Worm (Caenorhabditis elegans) whole organism, L2 larva: ENCODE data around the gene rpt-2.

ENCODE experiments used
- R02D3.7 ChIP-seq: fragments of 150-350 bp; optimal IDR thresholded peaks from 2 replicates; lab custom pipeline; 2014; ENCODE audit warnings: missing biosample characterization, missing genetic modification characterization
- ZK546.5 ChIP-seq: sonication (generic microtip); optimal IDR thresholded peaks from 2 replicates; lab custom pipeline; 2017; ENCODE audit warnings: missing biosample characterization, missing genetic modification characterization
- alr-1 ChIP-seq: fragments of 150-350 bp; optimal IDR thresholded peaks from 2 replicates; lab custom pipeline; 2014; ENCODE audit warnings: missing biosample characterization, missing genetic modification characterization
- blmp-1 ChIP-seq: sonication (generic microtip); optimal IDR thresholded peaks from 2 replicates; lab custom pipeline; 2017; ENCODE audit warnings: missing genetic modification characterization, mild to moderate bottlenecking, missing compliant biosample characterization, antibody characterized with exemption, moderate library complexity; ENCODE audit not compliant: insufficient read depth
- ceh-16 ChIP-seq: fragments of 150-350 bp; optimal IDR thresholded peaks from 2 replicates; lab custom pipeline; 2014; ENCODE audit warnings: missing biosample characterization, missing genetic modification characterization
- ceh-82 ChIP-seq: fragments of 150-350 bp; optimal IDR thresholded peaks from 2 replicates; lab custom pipeline; 2014; ENCODE audit warnings: missing biosample characterization, missing genetic modification characterization
- crh-2 ChIP-seq: sonication (generic microtip); optimal IDR thresholded peaks from 2 replicates; lab custom pipeline; 2017; ENCODE audit warnings: missing biosample characterization, missing genetic modification characterization
- dmd-4 ChIP-seq: sonication (generic microtip); optimal IDR thresholded peaks from 2 replicates; lab custom pipeline; 2017; ENCODE audit warnings: missing biosample characterization, missing genetic modification characterization
- egl-27 ChIP-seq: sonication (generic microtip); optimal IDR thresholded peaks from 3 replicates; lab custom pipeline; 2017; ENCODE audit warnings: missing biosample characterization, missing genetic modification reagents, missing genetic modification characterization
- elt-1 ChIP-seq: fragments of 150-350 bp; optimal IDR thresholded peaks from 2 replicates; lab custom pipeline; 2014; ENCODE audit warnings: missing biosample characterization, missing genetic modification characterization
- elt-3 ChIP-seq: sonication (generic microtip); optimal IDR thresholded peaks from 2 replicates; lab custom pipeline; 2017; ENCODE audit warnings: missing biosample characterization, missing genetic modification characterization
- fos-1 ChIP-seq: fragments of 150-350 bp; optimal IDR thresholded peaks from 2 replicates; lab custom pipeline; 2014; ENCODE audit warnings: missing biosample characterization, missing genetic modification characterization
- gmeb-1 ChIP-seq: fragments of 150-350 bp; optimal IDR thresholded peaks from 2 replicates; lab custom pipeline; 2014; ENCODE audit warnings: missing biosample characterization, missing genetic modification characterization
- lin-11 ChIP-seq: fragments of 150-350 bp; sonication (generic microtip); optimal IDR thresholded peaks from 2 replicates; lab custom pipeline; 2014; ENCODE audit warnings: missing biosample characterization, missing genetic modification characterization, inconsistent platforms, mixed read lengths
- lin-13 ChIP-seq: fragments of 150-350 bp; optimal IDR thresholded peaks from 2 replicates; lab custom pipeline; 2014; ENCODE audit warnings: missing biosample characterization, missing genetic modification reagents, missing genetic modification characterization
- lin-39 ChIP-seq: fragments of 150-350 bp; optimal IDR thresholded peaks from 2 replicates; lab custom pipeline; 2014; ENCODE audit warnings: missing biosample characterization, missing genetic modification reagents, missing genetic modification characterization
- lsy-2 ChIP-seq, 2 experiments: fragments of 150-350 bp in 1 of 2; sonication (generic microtip) in 1 of 2; optimal IDR thresholded peaks; 2 replicates each; lab custom pipeline; 2014 to 2017; ENCODE audit warnings: missing biosample characterization in 2 of 2, missing genetic modification characterization in 2 of 2
- mdl-1 ChIP-seq, 2 experiments: fragments of 150-350 bp in 1 of 2; sonication (generic microtip) in 1 of 2; optimal IDR thresholded peaks; 2 replicates each; lab custom pipeline; 2017; ENCODE audit warnings: missing biosample characterization in 2 of 2, missing genetic modification characterization in 2 of 2
- nhr-129 ChIP-seq: fragments of 150-350 bp; optimal IDR thresholded peaks from 2 replicates; lab custom pipeline; 2014; ENCODE audit warnings: missing biosample characterization, missing genetic modification characterization
- nhr-21 ChIP-seq: fragments of 150-350 bp; optimal IDR thresholded peaks from 2 replicates; lab custom pipeline; 2014; ENCODE audit warnings: missing biosample characterization, missing genetic modification characterization
- nhr-23 ChIP-seq: fragments of 150-350 bp; optimal IDR thresholded peaks from 2 replicates; lab custom pipeline; 2014; ENCODE audit warnings: missing biosample characterization, missing genetic modification reagents, missing genetic modification characterization
- nhr-237 ChIP-seq: fragments of 150-350 bp; optimal IDR thresholded peaks from 2 replicates; lab custom pipeline; 2014; ENCODE audit warnings: missing biosample characterization, missing genetic modification characterization
- nhr-25 ChIP-seq: fragments of 150-350 bp; sonication (generic microtip); optimal IDR thresholded peaks from 3 replicates; lab custom pipeline; 2014; ENCODE audit warnings: missing biosample characterization, missing genetic modification characterization
- nhr-6 ChIP-seq: fragments of 150-350 bp; optimal IDR thresholded peaks from 2 replicates; lab custom pipeline; 2014; ENCODE audit warnings: missing biosample characterization, missing genetic modification characterization
- nhr-77 ChIP-seq: fragments of 150-350 bp; optimal IDR thresholded peaks from 2 replicates; lab custom pipeline; 2014; ENCODE audit warnings: missing biosample characterization, missing genetic modification characterization
- peb-1 ChIP-seq: fragments of 150-350 bp; optimal IDR thresholded peaks from 2 replicates; lab custom pipeline; 2014; ENCODE audit warnings: missing biosample characterization, missing genetic modification characterization
- skn-1 ChIP-seq: sonication (generic microtip); optimal IDR thresholded peaks from 2 replicates; lab custom pipeline; 2017; ENCODE audit warnings: missing biosample characterization, missing genetic modification characterization
- sma-3 ChIP-seq: sonication (generic microtip); optimal IDR thresholded peaks from 2 replicates; lab custom pipeline; 2016; ENCODE audit warnings: missing genetic modification reagents, missing genetic modification characterization, missing compliant biosample characterization
- sma-9 ChIP-seq, 2 experiments: fragments of 150-350 bp in 1 of 2; sonication (generic microtip) in 1 of 2; optimal IDR thresholded peaks; 2 replicates each; lab custom pipeline; 2014 to 2016; ENCODE audit warnings: missing genetic modification characterization in 2 of 2, mild to moderate bottlenecking in 1 of 2, missing biosample characterization in 1 of 2, missing compliant biosample characterization in 1 of 2, missing genetic modification reagents in 1 of 2, moderate library complexity in 1 of 2
- snpc-4 ChIP-seq: fragments of 150-350 bp; optimal IDR thresholded peaks from 2 replicates; lab custom pipeline; 2014; ENCODE audit warnings: missing biosample characterization, missing genetic modification characterization
- unc-39 ChIP-seq: fragments of 150-350 bp; optimal IDR thresholded peaks from 2 replicates; lab custom pipeline; 2014; ENCODE audit warnings: missing biosample characterization, missing genetic modification characterization
- zag-1 ChIP-seq: fragments of 150-350 bp; optimal IDR thresholded peaks from 2 replicates; lab custom pipeline; 2014; ENCODE audit warnings: missing biosample characterization, missing genetic modification characterization
- ztf-1 ChIP-seq: fragments of 200-800 bp; sonication (Bioruptor generic); conservative IDR thresholded peaks from 2 replicates; pipeline ENCODE4 v1.3.6; 2022; ENCODE audit warnings: missing genetic modification characterization, missing compliant biosample characterization
- ztf-11 ChIP-seq: sonication (generic microtip); optimal IDR thresholded peaks from 2 replicates; lab custom pipeline; 2017; ENCODE audit warnings: missing biosample characterization, missing genetic modification characterization
- ztf-4 ChIP-seq: fragments of 150-350 bp; optimal IDR thresholded peaks from 2 replicates; lab custom pipeline; 2014; ENCODE audit warnings: missing biosample characterization, missing genetic modification characterization

rpt-2 gene

DNA sequence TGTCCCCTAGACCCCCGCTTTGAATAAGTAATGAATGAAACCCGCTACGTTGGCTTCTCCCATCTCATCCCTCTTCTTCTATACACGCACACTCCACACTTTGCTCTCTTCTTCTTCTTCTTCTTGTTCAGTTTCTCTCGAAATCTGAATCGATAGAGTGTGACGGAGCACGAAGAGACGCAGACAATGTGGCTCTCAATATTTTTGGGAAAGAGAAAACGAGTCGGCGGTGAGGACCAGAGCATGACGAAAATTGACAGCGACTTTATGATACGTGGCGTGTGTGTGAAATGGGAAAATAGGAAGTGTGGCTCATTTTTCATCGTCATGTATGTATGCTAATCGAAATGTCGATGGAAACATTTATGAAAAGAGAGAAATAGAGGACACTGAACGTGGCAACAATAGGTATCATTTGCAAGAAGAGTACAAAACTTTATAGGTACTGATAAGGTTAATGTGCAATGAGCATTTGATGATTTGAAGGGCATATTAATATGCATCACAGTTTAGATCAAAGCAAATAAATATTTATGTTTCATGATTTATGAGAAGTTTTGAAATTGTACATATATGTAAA is 25.9 kb downstream of the rpt-2 start (continued):
- TF ChIP-seq elt-3 (tag; lab: Kevin White, UChicago) (no peak), lsy-2 (tag; optimal IDR thresholded peaks at IDR 0.05; lab: Kevin White, UChicago) (peak in 1 of 2 experiments; percentile 66), unc-39 (tag; lab: Kevin White, UChicago) (no peak), blmp-1 (no peak), nhr-129 (tag; lab: Kevin White, UChicago) (peak; percentile 86), fos-1 (tag; lab: Kevin White, UChicago) (no peak), skn-1 (tag; lab: Kevin White, UChicago) (no peak), ztf-1 (GFP tag; lab: Robert Waterston, UW) (no peak), nhr-23 (no peak), nhr-25 (tag; lab: Kevin White, UChicago) (no peak), ztf-4 (tag; lab: Kevin White, UChicago) (no peak), ZK546.5 (tag; lab: Kevin White, UChicago) (no peak), nhr-6 (tag; lab: Kevin White, UChicago) (peak; percentile 58), sma-3 (GFP tag; lab: Kevin White, UChicago) (no peak), nhr-21 (no peak)

DNA sequence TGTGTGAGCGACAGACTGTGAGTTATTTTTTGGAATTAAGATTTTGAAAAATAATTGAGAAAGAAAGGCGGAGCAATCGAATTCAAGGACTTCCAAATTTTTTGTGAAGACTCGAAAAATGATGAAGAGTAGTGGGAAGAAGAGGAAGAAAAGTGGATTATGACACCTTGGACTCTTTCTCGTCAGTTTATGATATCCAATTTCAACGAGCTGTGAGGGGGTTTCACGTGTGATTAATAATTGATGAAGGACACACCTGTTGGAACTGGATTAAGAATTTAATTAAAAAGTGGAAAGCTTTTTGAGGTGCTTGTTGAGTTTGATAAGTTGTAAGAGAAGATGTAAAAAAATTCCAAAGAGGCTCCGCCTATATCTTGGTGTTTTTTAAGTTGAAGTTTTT is 27.1 kb downstream of the rpt-2 start, which contains the start of gene fut-8:
TSS of gene fut-8 (minus strand) at position 101 of the 400 bp plus-strand sequence.
- TF ChIP-seq gmeb-1 (tag; lab: Kevin White, UChicago) (no peak), lsy-2 (tag; optimal IDR thresholded peaks at IDR 0.05; lab: Kevin White, UChicago) (no peak), crh-2 (tag; lab: Kevin White, UChicago) (no peak), sma-9 (GFP tag; optimal IDR thresholded peaks at IDR 0.05; lab: Kevin White, UChicago) (no peak), sma-9 (tag; optimal IDR thresholded peaks at IDR 0.05; lab: Kevin White, UChicago) (no peak), blmp-1 (no peak), ztf-1 (GFP tag; lab: Robert Waterston, UW) (no peak), snpc-4 (tag; lab: Kevin White, UChicago) (no peak)

DNA sequence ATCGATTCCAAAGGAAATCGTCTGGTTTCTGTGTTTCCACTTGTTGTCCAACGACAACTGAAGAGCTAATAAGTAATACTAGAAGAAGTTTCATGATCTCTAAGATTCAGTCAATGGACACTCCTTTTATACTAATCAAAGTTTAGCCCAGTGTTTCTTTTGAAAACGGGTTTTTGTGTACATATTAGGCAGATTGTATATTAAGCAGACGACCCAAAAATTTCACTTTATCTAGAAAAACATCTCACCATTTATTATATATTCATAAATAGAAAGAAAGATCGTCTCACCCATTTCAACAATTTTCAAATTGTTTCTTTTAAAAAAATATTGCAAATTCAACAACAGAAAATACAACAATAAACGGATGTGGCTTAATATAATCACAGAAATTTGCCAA is 30.7 kb downstream of the rpt-2 start, which contains the start of gene C10F3.7:
TSS of gene C10F3.7 (minus strand) at position 101 of the 400 bp plus-strand sequence.
- TF ChIP-seq lin-13 (no peak), lin-11 (tag; lab: Kevin White, UChicago) (no peak), nhr-129 (tag; lab: Kevin White, UChicago) (no peak)

DNA sequence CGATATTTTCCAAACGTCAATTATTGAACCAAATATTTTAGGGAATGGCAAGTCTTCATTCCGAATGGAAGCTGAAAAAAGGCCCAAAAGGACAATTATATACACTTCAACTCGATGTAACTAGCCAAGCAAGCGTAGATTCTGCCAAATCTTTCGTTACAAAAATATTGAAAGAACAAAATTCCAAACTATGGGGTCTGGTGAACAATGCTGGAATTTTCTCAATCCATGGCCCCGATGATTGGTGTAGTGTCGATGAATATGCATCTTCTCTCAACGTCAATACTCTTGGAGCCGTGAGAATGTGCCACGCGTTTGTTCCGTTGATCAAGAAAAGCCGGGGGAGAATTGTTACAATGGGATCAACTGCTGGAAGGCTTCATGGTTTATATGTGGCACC is 33.2 kb downstream of the rpt-2 start:
- TF ChIP-seq nhr-6 (tag; lab: Kevin White, UChicago) (no peak), lin-39 (no peak), elt-1 (tag; lab: Kevin White, UChicago) (no peak), R02D3.7 (tag; lab: Kevin White, UChicago) (no peak), ceh-82 (tag; lab: Kevin White, UChicago) (no peak), zag-1 (tag; lab: Kevin White, UChicago) (no peak), crh-2 (tag; lab: Kevin White, UChicago) (no peak), mdl-1 (tag; optimal IDR thresholded peaks at IDR 0.05; lab: Kevin White, UChicago) (no peak), ztf-11 (tag; lab: Kevin White, UChicago) (no peak), dmd-4 (tag; lab: Kevin White, UChicago) (no peak), sma-9 (GFP tag; optimal IDR thresholded peaks at IDR 0.05; lab: Kevin White, UChicago) (no peak), sma-9 (tag; optimal IDR thresholded peaks at IDR 0.05; lab: Kevin White, UChicago) (no peak), skn-1 (tag; lab: Kevin White, UChicago) (no peak), egl-27 (tag; lab: Kevin White, UChicago) (no peak), alr-1 (tag; lab: Kevin White, UChicago) (no peak), ceh-16 (tag; lab: Kevin White, UChicago) (no peak), ztf-1 (GFP tag; lab: Robert Waterston, UW) (no peak)

DNA sequence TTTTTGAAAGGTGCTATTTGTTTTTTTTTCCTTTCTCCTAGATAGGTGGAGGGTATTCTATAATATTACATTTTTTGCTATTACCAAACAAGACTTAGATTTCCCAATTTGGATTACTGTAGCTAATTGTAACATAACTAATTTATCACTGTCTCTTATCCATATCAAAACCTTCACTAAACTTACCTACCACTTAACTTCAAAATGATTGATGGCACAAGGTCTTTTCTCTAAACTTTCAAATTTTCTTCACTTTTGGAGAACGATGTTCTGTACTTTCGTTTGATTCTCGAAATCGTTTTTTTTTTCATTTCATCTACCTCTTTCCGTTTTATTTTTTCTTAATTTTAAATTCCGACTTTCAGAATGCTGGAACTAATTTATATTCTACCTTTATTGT is 34.1 kb downstream of the rpt-2 start, which contains the start of gene dhs-16:
TSS of gene dhs-16 (plus strand) at position 366 of the 400 bp plus-strand sequence.
- no peak for TF ChIP-seq nhr-77
- TF ChIP-seq nhr-237 (tag; lab: Kevin White, UChicago), result no peak
- TF ChIP-seq lin-11 (tag; lab: Kevin White, UChicago), result no peak
- no peak for TF ChIP-seq peb-1 (tag; lab: Kevin White, UChicago)
